Fruit fly (Drosophila melanogaster) S2 (cell line): ENCODE data around the gene CG5938.

Experiments used
- CG8478 ChIP-seq: fragments of >200 bp; optimal IDR thresholded peaks from 2 replicates; lab custom pipeline; 2018
- CTCF ChIP-seq, 2 experiments: fragments of >200 bp; optimal IDR thresholded peaks; 2 replicates each; lab custom pipeline; 2018

The CG5938 gene

DNA sequence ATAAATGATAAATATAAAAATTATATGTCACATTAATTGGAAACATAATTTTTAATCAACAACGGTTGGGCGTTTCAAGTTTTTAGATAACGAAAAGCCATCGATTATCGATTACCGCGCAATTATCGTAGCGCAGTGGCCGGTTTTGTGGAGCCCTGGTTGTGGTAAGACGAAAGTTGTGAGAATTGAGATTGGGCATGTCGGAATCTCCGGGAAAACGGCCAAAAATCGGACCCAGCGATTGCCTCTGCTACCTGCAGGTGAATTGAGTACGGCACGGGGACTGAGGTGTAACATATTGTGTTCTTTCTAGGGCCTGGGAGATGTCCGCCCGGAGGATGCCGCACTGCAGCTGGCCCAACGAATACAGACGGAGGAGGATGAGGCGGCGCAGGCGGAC lies 9.1 kb downstream of the CG5938 start, which contains the start of gene CG3368:
Gene CG3368 (plus strand): TSS at position 136 of the 400 bp plus-strand sequence.
- TF ChIP-seq CTCF (optimal IDR thresholded peaks at IDR 0.05; lab: Kevin White, UChicago) (no peak), CG8478 (lab: Kevin White, UChicago) (no peak)

DNA sequence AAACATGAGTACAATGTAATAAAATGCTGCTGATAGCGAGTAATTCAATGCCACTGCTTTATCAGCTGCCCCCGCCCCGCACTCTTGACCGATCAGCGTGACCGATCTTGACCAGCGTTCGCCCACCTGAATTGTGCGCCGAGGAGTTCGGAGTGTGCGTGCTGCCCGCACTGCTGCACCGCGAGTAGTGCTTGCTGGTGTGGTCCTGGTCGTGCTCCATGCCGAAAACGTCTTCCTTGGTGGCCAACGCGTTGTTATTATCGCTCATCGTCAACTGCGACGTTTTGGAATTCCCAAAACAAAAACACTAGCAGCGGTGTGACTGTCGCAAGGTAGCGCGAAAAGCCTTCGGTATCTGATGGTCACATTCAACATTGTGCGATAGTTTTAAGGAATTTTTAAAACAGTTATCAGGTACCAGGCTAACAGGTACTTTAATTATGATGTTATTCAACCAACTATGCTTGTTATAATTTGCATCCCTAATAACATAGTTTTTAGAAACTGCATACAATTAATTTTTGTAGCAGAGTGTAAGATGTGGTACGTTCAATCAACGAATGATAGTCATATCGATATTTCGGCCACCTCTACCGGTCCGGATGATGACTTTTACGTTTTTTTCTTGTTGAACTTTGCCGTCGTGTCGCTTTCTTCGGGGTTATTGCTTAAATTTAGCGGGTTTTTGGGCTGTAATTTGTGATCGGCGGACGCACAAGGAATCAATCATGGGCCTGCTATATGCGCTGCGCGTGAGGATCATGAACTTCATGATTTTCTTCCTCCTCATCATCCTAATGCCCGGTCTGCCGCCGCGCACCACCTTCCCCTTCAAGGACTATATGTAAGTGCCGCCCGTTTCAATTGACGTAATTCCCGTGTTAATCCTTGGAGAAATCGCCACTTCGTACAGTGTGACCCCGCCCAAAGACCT lies 13.9 kb downstream of the CG5938 start, which contains the start of the genes bigmax and Hmu:
Gene bigmax (minus strand): TSS at position 325 of the 934 bp plus-strand sequence.
Gene Hmu (plus strand): TSS at position 568 of the 934 bp plus-strand sequence.
- TF ChIP-seq CG8478 (lab: Kevin White, UChicago), result no peak
- peak in 1 of 2 experiments; percentile 7 for TF ChIP-seq CTCF (optimal IDR thresholded peaks at IDR 0.05; lab: Kevin White, UChicago)

DNA sequence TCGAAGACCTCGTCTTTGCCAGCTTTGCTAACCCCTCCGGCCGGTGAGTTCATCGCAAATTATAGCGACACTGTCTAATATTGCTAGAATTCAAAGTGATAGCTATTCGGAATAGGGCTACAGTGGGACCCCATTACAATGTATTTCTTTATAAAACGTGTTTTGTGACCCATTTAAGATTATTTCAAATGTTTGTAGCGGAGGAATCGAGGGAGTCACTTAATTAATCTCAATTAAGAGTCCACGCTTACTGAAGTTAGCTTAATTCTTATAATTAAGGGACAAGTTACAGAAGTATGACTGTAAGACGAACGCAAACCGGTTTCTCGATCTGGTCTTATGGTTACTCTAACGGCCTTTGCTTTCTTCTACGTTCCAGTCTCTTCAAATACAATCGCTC lies 15.0 kb downstream of the CG5938 start:
- TF ChIP-seq CTCF (optimal IDR thresholded peaks at IDR 0.05; lab: Kevin White, UChicago), result no peak

DNA sequence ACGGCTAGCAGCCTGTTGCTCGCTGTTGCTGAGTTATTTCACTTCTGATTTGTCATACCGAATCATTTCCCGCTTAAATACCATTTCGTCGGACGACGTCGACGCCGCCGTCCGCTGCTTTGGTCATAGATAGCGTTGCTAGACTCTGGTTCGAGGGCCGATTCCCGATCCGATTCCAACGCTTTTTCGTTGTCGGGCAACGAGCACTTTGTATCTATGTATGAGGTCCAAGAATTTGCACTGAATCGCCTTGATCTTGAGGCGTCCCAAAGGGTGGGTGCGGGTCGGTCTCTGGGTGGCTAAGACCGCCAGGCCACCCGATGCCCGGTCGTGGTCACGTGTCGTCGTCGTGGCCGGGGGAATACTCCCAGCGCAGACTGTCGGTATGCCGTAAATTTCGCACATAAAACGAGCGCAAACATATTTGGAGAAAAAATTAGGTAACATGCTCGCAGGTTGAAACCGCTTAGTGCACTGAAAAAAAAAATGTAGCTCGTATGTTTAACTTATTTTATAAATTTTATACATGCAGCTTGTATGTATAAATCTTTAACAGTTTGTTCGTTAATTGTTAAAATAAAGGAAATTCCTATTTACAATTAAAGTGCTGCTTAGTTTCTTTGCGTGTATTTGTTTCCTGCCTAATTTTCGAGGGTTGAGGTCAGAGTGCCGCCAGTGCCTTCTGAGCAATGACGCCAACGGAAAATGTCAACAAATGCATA lies 17.7 kb downstream of the CG5938 start, which contains the start of gene CG3348:
Gene CG3348 (minus strand): TSS at position 51 of the 722 bp plus-strand sequence.
- TF ChIP-seq CTCF (optimal IDR thresholded peaks at IDR 0.05; lab: Kevin White, UChicago) (no peak), CG8478 (lab: Kevin White, UChicago) (no peak)

- TF ChIP-seq CTCF (optimal IDR thresholded peaks at IDR 0.05; lab: Kevin White, UChicago) (no peak), CG8478 (lab: Kevin White, UChicago) (no peak)
Observed at dm6 chr3R:27293065-27293464, 18.5 kb downstream of the CG5938 start.

DNA sequence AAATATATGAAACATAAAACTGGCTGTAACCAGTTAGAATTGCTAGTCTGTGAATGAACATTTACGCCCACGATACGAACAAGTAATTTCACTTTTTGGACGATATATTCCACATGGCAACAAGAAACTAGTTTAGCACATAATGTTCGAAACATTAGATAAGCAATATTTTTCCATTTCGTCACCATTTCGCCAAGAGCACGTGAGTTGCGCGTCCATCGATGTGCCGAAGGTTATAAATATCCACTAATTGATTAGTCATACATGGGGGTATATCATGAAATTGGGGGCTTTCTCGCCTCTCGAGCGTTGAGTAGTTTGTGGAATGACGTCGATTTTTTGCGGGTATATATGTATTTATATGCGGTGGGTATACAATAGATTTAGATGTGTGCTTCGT lies 19.5 kb downstream of the CG5938 start:
- TF ChIP-seq CG8478 (lab: Kevin White, UChicago) (no peak), CTCF (optimal IDR thresholded peaks at IDR 0.05; lab: Kevin White, UChicago) (no peak)

DNA sequence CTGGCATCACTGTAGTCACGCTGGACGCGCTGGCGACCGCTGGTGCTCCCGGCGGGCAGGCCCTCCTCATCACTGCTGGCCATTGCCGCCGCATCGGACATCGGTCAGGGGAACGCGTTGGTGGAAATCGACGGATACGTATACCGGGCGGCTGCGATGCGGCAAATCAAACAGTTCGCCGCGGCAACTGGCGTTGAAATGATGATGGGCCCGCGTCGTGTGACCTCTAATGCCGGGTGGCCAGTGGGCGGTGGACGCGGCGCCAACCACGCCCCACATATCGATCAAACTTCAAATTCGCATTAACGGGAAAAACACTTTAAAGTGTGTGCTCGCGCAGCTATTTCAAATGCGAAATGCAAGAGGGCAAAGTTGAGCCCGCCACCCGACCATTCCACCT lies 47.6 kb downstream of the CG5938 start, which contains the start of gene CG3339:
Gene CG3339 (minus strand): TSS at position 101 of the 400 bp plus-strand sequence.
- TF ChIP-seq CTCF (optimal IDR thresholded peaks at IDR 0.05; lab: Kevin White, UChicago), result no peak
- TF ChIP-seq CG8478 (lab: Kevin White, UChicago), result no peak
